Fruit fly (Drosophila melanogaster) whole organism: ENCODE results near the gene Qsox3.

Experiments
- EcR ChIP-seq, 2 experiments: fragments of >200 bp; optimal IDR thresholded peaks; 2 replicates each; lab custom pipeline; 2017; ENCODE audit warnings: missing biosample characterization in 2 of 2, missing genetic modification characterization in 2 of 2, missing genetic modification reagents in 2 of 2
- pan ChIP-seq: fragments of >200 bp; optimal IDR thresholded peaks from 2 replicates; lab custom pipeline; 2017

- TF ChIP-seq pan (lab: Kevin White, UChicago) (no peak), EcR (GFP tag; optimal IDR thresholded peaks at IDR 0.05; lab: Kevin White, UChicago) (no peak)
Measured at dm6 chr3R:21871348-21871940, 40.2 kb upstream of the Qsox3 start.
